Fruit fly (Drosophila melanogaster) whole organism: ENCODE data around the gene ebi.

Experiments
- pan ChIP-seq: fragments of >200 bp; optimal IDR thresholded peaks from 2 replicates; lab custom pipeline; 2017
- usp ChIP-seq: fragments of >200 bp; optimal IDR thresholded peaks from 2 replicates; lab custom pipeline; 2017; ENCODE audit warnings: missing biosample characterization, missing genetic modification characterization, mixed read lengths

DNA sequence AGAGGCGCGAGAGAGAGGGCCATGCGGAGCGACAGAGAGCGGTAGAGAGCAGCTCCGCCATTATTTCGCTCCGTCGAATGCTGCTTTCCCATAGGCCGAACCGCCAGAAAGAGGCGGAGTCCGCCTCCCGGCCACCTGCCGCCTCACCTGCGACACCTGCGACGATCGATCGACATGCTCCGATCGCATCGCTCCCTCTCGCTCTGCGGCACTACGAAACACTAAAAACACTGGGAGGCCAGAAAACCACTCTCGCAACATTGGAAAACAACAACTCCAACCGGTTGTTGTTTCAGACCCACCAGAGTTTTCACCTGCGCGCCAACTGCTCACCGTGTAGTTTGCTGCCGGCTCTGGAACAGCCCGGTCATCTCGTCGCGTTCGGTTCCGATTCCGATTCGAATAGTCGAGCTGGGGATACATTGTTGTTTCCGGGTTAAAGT lies 37.1 kb upstream of the ebi start, which contains the start of gene al:
- no peak for TF ChIP-seq usp (GFP tag; lab: Kevin White, UChicago)
- no peak for TF ChIP-seq pan (lab: Kevin White, UChicago)
